Worm (Caenorhabditis elegans) whole organism, L3 larva: Measurements from ENCODE around the gene aqp-4.

Source experiments
- ZK546.5 ChIP-seq: sonication (generic microtip); optimal IDR thresholded peaks from 2 replicates; lab custom pipeline; 2017; ENCODE audit warnings: missing biosample characterization, missing genetic modification characterization
- aly-2 ChIP-seq: fragments of 150-350 bp; optimal IDR thresholded peaks from 2 replicates; lab custom pipeline; 2014; ENCODE audit warnings: missing biosample characterization, missing genetic modification characterization
- ama-1 ChIP-seq: fragments of 150-350 bp; optimal IDR thresholded peaks from 2 replicates; lab custom pipeline; 2018
- ceh-28 ChIP-seq: fragments of 150-350 bp; optimal IDR thresholded peaks from 2 replicates; lab custom pipeline; 2014; ENCODE audit warnings: missing biosample characterization, missing genetic modification reagents, missing genetic modification characterization
- ceh-82 ChIP-seq: fragments of 150-350 bp; optimal IDR thresholded peaks from 2 replicates; lab custom pipeline; 2014; ENCODE audit warnings: missing biosample characterization, missing genetic modification characterization
- ceh-9 ChIP-seq: sonication (generic microtip); optimal IDR thresholded peaks from 2 replicates; lab custom pipeline; 2018; ENCODE audit warnings: missing biosample characterization, missing genetic modification characterization
- elt-1 ChIP-seq: fragments of 150-350 bp; optimal IDR thresholded peaks from 2 replicates; lab custom pipeline; 2014; ENCODE audit warnings: missing biosample characterization, missing genetic modification characterization
- elt-2 ChIP-seq: sonication (generic microtip); optimal IDR thresholded peaks from 2 replicates; lab custom pipeline; 2016; ENCODE audit warnings: missing genetic modification reagents, mild to moderate bottlenecking, missing genetic modification characterization, missing compliant biosample characterization
- fkh-10 ChIP-seq: sonication (generic microtip); optimal IDR thresholded peaks from 2 replicates; lab custom pipeline; 2017; ENCODE audit warnings: missing biosample characterization, missing genetic modification reagents, missing genetic modification characterization
- hmg-11 ChIP-seq: sonication (generic microtip); optimal IDR thresholded peaks from 2 replicates; lab custom pipeline; 2016; ENCODE audit warnings: missing genetic modification characterization, missing compliant biosample characterization
- jun-1 ChIP-seq: fragments of 150-350 bp; optimal IDR thresholded peaks from 2 replicates; lab custom pipeline; 2014; ENCODE audit warnings: missing biosample characterization, missing genetic modification reagents, missing genetic modification characterization
- lin-39 ChIP-seq: fragments of 150-350 bp; optimal IDR thresholded peaks from 2 replicates; lab custom pipeline; 2018; ENCODE audit warnings: missing biosample characterization, missing genetic modification reagents, missing genetic modification characterization
- lsy-12 ChIP-seq: sonication (generic microtip); optimal IDR thresholded peaks from 2 replicates; lab custom pipeline; 2016; ENCODE audit warnings: mild to moderate bottlenecking, missing genetic modification characterization, missing compliant biosample characterization
- nfya-1 ChIP-seq: sonication (generic microtip); optimal IDR thresholded peaks from 2 replicates; lab custom pipeline; 2017; ENCODE audit warnings: missing genetic modification characterization, mild to moderate bottlenecking, missing compliant biosample characterization, antibody characterized with exemption, moderate library complexity; ENCODE audit not compliant: insufficient read depth
- nhr-12 ChIP-seq: fragments of 150-350 bp; optimal IDR thresholded peaks from 2 replicates; lab custom pipeline; 2014; ENCODE audit warnings: missing biosample characterization, missing genetic modification characterization
- nhr-23 ChIP-seq: fragments of 150-350 bp; optimal IDR thresholded peaks from 2 replicates; lab custom pipeline; 2014; ENCODE audit warnings: missing biosample characterization, missing genetic modification reagents, missing genetic modification characterization
- nhr-25 ChIP-seq: sonication (generic microtip); optimal IDR thresholded peaks from 2 replicates; lab custom pipeline; 2017; ENCODE audit warnings: missing biosample characterization, missing genetic modification characterization
- nhr-28 ChIP-seq: fragments of 150-350 bp; optimal IDR thresholded peaks from 2 replicates; lab custom pipeline; 2014; ENCODE audit warnings: missing biosample characterization, missing genetic modification characterization
- nhr-43 ChIP-seq: sonication (generic microtip); optimal IDR thresholded peaks from 2 replicates; lab custom pipeline; 2016; ENCODE audit warnings: mild to moderate bottlenecking, missing genetic modification characterization, missing compliant biosample characterization; ENCODE audit not compliant: poor library complexity, severe bottlenecking
- nhr-67 ChIP-seq: fragments of 150-350 bp; optimal IDR thresholded peaks from 2 replicates; lab custom pipeline; 2014; ENCODE audit warnings: missing biosample characterization, missing genetic modification characterization
- pha-4 ChIP-seq: fragments of 150-350 bp; optimal IDR thresholded peaks from 2 replicates; lab custom pipeline; 2014; ENCODE audit warnings: missing biosample characterization, missing genetic modification reagents, missing genetic modification characterization
- pqm-1 ChIP-seq: fragments of 150-350 bp; optimal IDR thresholded peaks from 2 replicates; lab custom pipeline; 2017; ENCODE audit warnings: missing biosample characterization, missing genetic modification characterization, inconsistent platforms
- sea-2 ChIP-seq: fragments of 150-350 bp; sonication (generic microtip); optimal IDR thresholded peaks from 4 replicates; lab custom pipeline; 2014; ENCODE audit warnings: missing biosample characterization, missing genetic modification reagents, missing genetic modification characterization
- skn-1 ChIP-seq: fragments of 150-350 bp; optimal IDR thresholded peaks from 2 replicates; lab custom pipeline; 2014; ENCODE audit warnings: missing biosample characterization, missing genetic modification characterization
- snpc-4 ChIP-seq: fragments of 150-350 bp; optimal IDR thresholded peaks from 2 replicates; lab custom pipeline; 2014; ENCODE audit warnings: missing biosample characterization, missing genetic modification characterization
- tbx-2 ChIP-seq: sonication (generic microtip); optimal IDR thresholded peaks from 2 replicates; lab custom pipeline; 2016; ENCODE audit warnings: mild to moderate bottlenecking, missing genetic modification characterization, missing compliant biosample characterization
- unc-39 ChIP-seq: sonication (generic microtip); optimal IDR thresholded peaks from 4 replicates; lab custom pipeline; 2017; ENCODE audit warnings: missing biosample characterization, missing genetic modification characterization
- unc-62 ChIP-seq: fragments of 150-350 bp; sonication (generic microtip); optimal IDR thresholded peaks from 4 replicates; lab custom pipeline; 2014; ENCODE audit warnings: missing biosample characterization, missing genetic modification reagents, missing genetic modification characterization
- zag-1 ChIP-seq: fragments of 150-350 bp; optimal IDR thresholded peaks from 2 replicates; lab custom pipeline; 2014; ENCODE audit warnings: missing biosample characterization, missing genetic modification characterization

aqp-4 gene

DNA sequence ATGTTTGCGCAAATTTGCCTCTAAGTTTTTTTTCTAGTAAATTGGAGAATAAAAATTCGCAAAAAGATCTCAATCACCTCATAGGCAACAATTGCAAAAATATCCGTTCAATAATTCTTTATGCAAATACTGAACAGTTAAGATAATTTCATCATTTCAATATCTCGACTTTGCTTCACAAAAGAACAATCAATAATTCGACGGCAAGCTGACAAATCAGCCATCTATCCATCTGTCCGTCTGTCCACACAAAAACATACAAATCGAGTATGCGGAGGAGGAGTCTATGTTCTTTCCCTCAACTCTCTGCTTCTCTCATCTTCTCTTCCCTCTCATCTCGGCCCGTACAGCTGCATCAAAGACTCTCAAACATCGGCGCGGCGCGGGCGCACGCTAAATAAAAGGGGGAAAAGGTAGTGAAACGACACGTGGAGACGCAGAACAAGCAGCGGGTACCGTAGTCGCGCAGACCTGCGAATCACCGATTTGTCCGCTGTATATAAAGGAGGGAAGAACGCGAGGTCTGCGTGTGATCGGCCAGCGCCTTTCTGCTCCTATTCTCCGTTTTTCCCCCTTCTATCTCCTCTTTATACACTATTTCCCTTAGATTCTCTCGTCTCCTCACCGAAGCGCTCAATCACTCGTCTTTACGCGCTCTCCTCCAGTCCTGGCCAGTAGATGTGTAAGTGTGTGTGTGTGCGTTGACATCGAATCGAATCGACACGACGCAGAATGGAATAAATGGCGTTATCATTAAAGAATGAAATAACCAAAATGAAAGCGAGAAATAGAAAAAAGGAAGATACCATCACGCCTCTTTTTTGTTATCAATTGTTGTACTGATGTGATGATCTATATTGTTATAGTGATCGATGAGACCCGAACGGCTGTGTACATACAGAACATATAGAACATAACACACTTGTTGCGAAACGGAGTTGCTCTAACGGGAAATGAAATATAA is 6.3 kb upstream of the aqp-4 start (continued):
- TF ChIP-seq hmg-11 (tag; lab: Kevin White, UChicago) (peak; percentile 100), sea-2 (GFP tag; lab: Kevin White, UChicago) (peak; percentile 10), aly-2 (tag; lab: Kevin White, UChicago) (no peak), elt-2 (tag; lab: Kevin White, UChicago) (peak; percentile 97), lin-39 (tag; lab: Kevin White, UChicago) (peak; percentile 99), nhr-28 (tag; lab: Kevin White, UChicago) (no peak)

ce11 chrV:9731852-9732251 is 5.5 kb upstream of the aqp-4 start:
- TF ChIP-seq tbx-2 (tag; lab: Kevin White, UChicago) (no peak), fkh-10 (GFP tag; lab: Kevin White, UChicago) (no peak), snpc-4 (tag; lab: Kevin White, UChicago) (peak; percentile 3), unc-62 (GFP tag; lab: Kevin White, UChicago) (peak; percentile 8), ama-1 (lab: Kevin White, UChicago) (peak; percentile 78), nfya-1 (tag; lab: Kevin White, UChicago) (peak; percentile 33), lin-39 (tag; lab: Kevin White, UChicago) (peak; percentile 64), nhr-25 (tag; lab: Kevin White, UChicago) (peak; percentile 5)

DNA sequence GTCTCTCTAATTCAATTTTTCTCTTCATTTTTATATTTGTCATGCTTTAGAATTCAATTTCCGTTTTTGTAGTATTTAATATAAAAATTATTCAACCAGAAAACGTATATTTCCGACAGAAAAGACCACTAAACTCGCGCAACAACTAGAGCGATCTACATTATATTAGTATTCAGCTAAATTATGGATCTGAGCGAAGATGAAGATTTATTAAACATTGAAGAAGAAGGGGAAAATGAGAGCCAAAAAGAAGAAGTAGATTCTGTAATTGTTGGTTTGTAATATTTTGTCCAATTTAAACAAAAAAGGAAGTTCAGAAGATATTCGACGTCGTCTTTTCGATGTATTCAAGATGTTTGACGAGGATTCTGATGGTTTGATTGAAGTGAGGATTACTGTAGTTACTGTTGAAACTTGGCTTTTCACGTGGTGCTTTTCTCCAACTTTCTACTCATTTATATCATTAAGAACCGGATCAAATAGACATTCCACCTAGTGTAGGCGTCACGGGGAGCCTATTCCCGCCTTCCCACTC is 3.4 kb upstream of the aqp-4 start, which contains the start of gene cal-7:
Gene cal-7 (plus strand): TSS at position 184 of the 535 bp plus-strand sequence.
- peak; percentile 12 for TF ChIP-seq lsy-12 (tag; lab: Kevin White, UChicago)
- peak; percentile 46 for TF ChIP-seq ama-1 (lab: Kevin White, UChicago)
- peak; percentile 1 for TF ChIP-seq fkh-10 (GFP tag; lab: Kevin White, UChicago)
- no peak for TF ChIP-seq jun-1
- no peak for TF ChIP-seq nhr-67 (tag; lab: Kevin White, UChicago)
- no peak for TF ChIP-seq unc-39
- TF ChIP-seq unc-62 (GFP tag; lab: Kevin White, UChicago) = no peak
- peak; percentile 30 for TF ChIP-seq ceh-28 (tag; lab: Kevin White, UChicago)
- TF ChIP-seq pha-4 (tag; lab: Kevin White, UChicago) = peak; percentile 1
- TF ChIP-seq tbx-2 (tag; lab: Kevin White, UChicago) = peak; percentile 27
- TF ChIP-seq lin-39 (tag; lab: Kevin White, UChicago) = no peak
- TF ChIP-seq, all 47 proteins: peak for 6

DNA sequence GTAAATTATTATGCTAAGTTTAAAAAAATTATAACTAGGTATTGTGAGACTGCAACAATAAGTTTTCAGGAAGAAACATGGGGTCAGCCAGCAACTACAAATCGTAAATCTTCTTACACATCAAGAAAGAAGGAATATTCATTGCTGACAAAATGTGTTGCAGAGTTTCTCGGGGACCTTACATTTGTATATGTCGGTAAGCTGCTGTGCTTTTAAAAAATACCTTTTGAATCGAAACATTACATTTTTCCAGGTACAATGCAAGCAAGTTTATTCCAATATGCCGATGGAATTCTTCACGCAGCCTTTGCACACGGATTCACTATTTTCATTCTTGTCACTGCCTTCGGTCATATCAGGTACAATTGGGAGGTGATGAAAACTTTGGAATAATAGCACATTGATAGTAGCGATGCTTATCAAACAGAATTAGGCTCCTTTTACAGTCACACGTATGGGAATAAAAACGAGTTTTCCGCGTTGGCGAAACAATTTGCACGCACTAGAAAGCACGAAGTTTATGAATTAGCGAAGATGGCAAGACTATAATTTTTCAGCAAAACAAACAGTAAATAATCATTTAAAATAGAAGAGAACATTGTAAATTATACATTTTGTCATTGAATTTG is 835 bp downstream of the aqp-4 start:
- TF ChIP-seq snpc-4 (tag; lab: Kevin White, UChicago) (no peak), pqm-1 (tag; lab: Kevin White, UChicago) (peak; percentile 47), ceh-82 (tag; lab: Kevin White, UChicago) (no peak), elt-2 (tag; lab: Kevin White, UChicago) (peak; percentile 70)

DNA sequence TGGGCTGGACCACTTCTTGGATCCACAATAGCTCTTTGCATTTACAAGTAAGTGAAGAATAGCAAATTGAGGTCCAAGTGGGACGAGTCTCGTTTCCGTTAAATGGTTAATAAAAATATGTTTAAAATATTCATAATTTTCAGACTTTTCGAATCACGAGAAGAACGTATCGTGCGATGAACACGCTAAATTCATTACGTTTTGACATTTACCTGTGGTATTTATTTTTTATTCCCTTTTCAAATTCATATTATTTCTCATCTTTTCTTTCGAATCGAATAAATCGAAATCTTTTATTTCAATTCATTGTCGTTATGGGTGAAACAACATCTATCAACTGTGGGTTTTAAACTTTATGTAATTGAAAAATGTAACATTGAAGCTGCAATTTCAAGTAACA is 2.0 kb downstream of the aqp-4 start, which contains the start of gene marc-1:
Gene marc-1 (plus strand): TSS at position 301 of the 400 bp plus-strand sequence.
- TF ChIP-seq ZK546.5 (no peak), aly-2 (tag; lab: Kevin White, UChicago) (no peak), snpc-4 (tag; lab: Kevin White, UChicago) (no peak), ceh-9 (no peak), elt-1 (tag; lab: Kevin White, UChicago) (no peak), nhr-23 (tag; lab: Kevin White, UChicago) (no peak), zag-1 (tag; lab: Kevin White, UChicago) (no peak), nhr-43 (tag; lab: Kevin White, UChicago) (no peak), elt-2 (tag; lab: Kevin White, UChicago) (no peak), skn-1 (no peak), nhr-12 (tag; lab: Kevin White, UChicago) (no peak), nhr-28 (tag; lab: Kevin White, UChicago) (no peak)
